Worm (Caenorhabditis elegans): ENCODE data around the gene gpd-3.

gpd-3 gene

DNA sequence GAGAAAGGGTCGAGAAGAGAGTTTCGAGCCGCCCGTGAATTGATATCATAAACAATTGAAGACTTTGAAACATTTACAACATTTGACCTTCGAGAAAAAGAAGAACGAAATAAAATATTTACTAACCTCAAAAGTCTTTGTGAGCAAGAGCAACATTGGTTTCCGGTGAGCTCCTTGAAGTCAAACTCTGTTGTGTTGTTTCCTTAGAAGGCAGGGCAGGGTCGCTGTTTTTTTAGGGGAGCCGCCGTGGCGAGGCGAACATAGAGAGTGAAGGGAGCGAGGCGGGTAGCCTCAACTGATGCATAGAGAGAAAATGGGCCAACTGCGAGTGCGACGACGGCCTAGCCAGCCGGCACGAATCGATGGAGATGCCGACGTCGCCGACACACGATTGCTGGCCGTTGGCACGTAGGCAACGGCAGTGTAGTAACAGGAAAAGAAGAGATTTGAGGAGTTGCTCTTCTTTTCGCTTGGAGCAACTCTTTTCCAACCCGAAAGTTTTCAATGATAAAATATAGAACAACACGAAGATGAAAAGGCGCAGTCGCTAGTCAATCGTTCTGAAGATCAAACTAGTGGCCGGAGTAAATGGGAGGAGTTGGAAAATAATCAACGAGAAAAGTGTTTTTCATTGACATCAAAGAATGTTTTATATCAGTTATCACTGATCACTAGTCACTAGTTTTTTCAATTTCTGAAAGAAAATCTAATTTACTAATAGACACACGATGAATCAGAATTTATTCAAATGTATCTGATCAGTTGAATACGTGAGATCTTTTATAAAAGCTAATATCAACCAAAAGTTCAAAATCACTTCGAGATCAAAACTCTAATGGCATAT is 3.1 kb upstream of the gpd-3 start, which contains the start of gene mai-1 (continued):
- TF ChIP-seq rbr-2 (tag; optimal IDR thresholded peaks at IDR 0.05) (peak; percentile 59), F10B5.3 (tag; optimal IDR thresholded peaks at IDR 0.05) (no peak), fkh-10 (GFP tag; optimal IDR thresholded peaks at IDR 0.05) (peak; percentile 42), daf-12 (tag; optimal IDR thresholded peaks at IDR 0.05) (no peak), lir-3 (tag; optimal IDR thresholded peaks at IDR 0.05) (no peak), jun-1 (tag; optimal IDR thresholded peaks at IDR 0.05) (no peak), hmg-1.1 (GFP tag; IDR thresholded peaks at IDR 0.05) (peak; percentile 88), cey-2 (tag; optimal IDR thresholded peaks at IDR 0.05; ENCODE audit: borderline replicate concordance, insufficient read depth) (no peak), F44E2.7 (GFP tag; IDR thresholded peaks at IDR 0.05) (no peak), set-16 (GFP tag; IDR thresholded peaks at IDR 0.05) (peak; percentile 89), nhr-77 (tag; optimal IDR thresholded peaks at IDR 0.05) (no peak), attf-4 (tag; optimal IDR thresholded peaks at IDR 0.05) (no peak), F26F4.8 (GFP tag; conservative IDR thresholded peaks at IDR 0.05) (no peak), hif-1 (tag; optimal IDR thresholded peaks at IDR 0.05) (peak; percentile 95 to 100), D1046.2 (GFP tag; IDR thresholded peaks at IDR 0.05) (no peak), mep-1 (tag; optimal IDR thresholded peaks at IDR 0.05) (peak; percentile 15), fos-1 (tag; optimal IDR thresholded peaks at IDR 0.05) (no peak), zfp-3 (GFP tag; conservative IDR thresholded peaks at IDR 0.05) (no peak), nhr-76 (tag; optimal IDR thresholded peaks at IDR 0.05) (no peak), unc-130 (GFP tag; optimal IDR thresholded peaks at IDR 0.05) (no peak), nhr-237 (tag; optimal IDR thresholded peaks at IDR 0.05) (no peak), ZK546.5 (tag; optimal IDR thresholded peaks at IDR 0.05) (no peak), nhr-28 (tag; optimal IDR thresholded peaks at IDR 0.05) (peak; percentile 7), Y5F2A.4 (GFP tag; optimal IDR thresholded peaks at IDR 0.05) (no peak), tra-1 (GFP tag; IDR thresholded peaks at IDR 0.05) (no peak), nhr-102 (tag; optimal IDR thresholded peaks at IDR 0.05) (no peak), spr-3 (GFP tag; optimal IDR thresholded peaks at IDR 0.05) (peak; percentile 37), R02D3.7 (tag; optimal IDR thresholded peaks at IDR 0.05) (no peak), dmd-8 (GFP tag; IDR thresholded peaks at IDR 0.05) (no peak), lim-7 (GFP tag; IDR thresholded peaks at IDR 0.05) (0 out of 2 replicates have a peak, but pooled peaks have one; percentile 23), lin-13 (GFP tag; optimal IDR thresholded peaks at IDR 0.05) (no peak), madf-5 (GFP tag; IDR thresholded peaks at IDR 0.05) (0 out of 4 replicates have a peak, but pooled peaks of 1 of the 2 experiments have one; percentile 2), php-3 (GFP tag; IDR thresholded peaks at IDR 0.05) (no peak), nhr-111 (GFP tag; optimal IDR thresholded peaks at IDR 0.05) (no peak), daf-19 (GFP tag; conservative IDR thresholded peaks at IDR 0.05) (0 out of 2 replicates have a peak, but pooled peaks have one; percentile 36), Y105C5A.15 (GFP tag; IDR thresholded peaks at IDR 0.05) (no peak), snpc-1.2 (GFP tag; IDR thresholded peaks at IDR 0.05) (peak; percentile 42; the same call in 1 of the 2 replicates), mdl-1 (tag; optimal IDR thresholded peaks at IDR 0.05) (peak in 1 of 2 experiments; percentile 10), T26A8.4 (GFP tag; IDR thresholded peaks at IDR 0.05) (no peak), zag-1 (tag; optimal IDR thresholded peaks at IDR 0.05) (no peak), ceh-32 (tag; optimal IDR thresholded peaks at IDR 0.05; ENCODE audit: poor library complexity) (no peak), pqm-1 (tag; optimal IDR thresholded peaks at IDR 0.05) (peak; percentile 29), lin-1 (GFP tag; IDR thresholded peaks at IDR 0.05) (no peak), ces-1 (GFP tag; optimal IDR thresholded peaks at IDR 0.05) (no peak), aha-1 (tag) (peak; percentile 100), tag-97 (GFP tag; IDR thresholded peaks at IDR 0.05) (no peak), nhr-11 (tag; optimal IDR thresholded peaks at IDR 0.05) (peak; percentile 5), arid-1 (GFP tag; conservative IDR thresholded peaks at IDR 0.05) (peak; percentile 73), egl-27 (tag; optimal IDR thresholded peaks at IDR 0.05) (no peak), snpc-4 (tag; optimal IDR thresholded peaks at IDR 0.05) (no peak)
